Worm (Caenorhabditis elegans): ENCODE data around the gene nspd-5.

The nspd-5 gene

ce11 chrII:4857086-4857485 is 3.1 kb downstream of the nspd-5 start (continued):
- TF ChIP-seq attf-4 (tag; optimal IDR thresholded peaks at IDR 0.05) (no peak), zip-2 (tag; optimal IDR thresholded peaks at IDR 0.05) (no peak), ztf-7 (tag; optimal IDR thresholded peaks at IDR 0.05) (no peak), nhr-25 (tag; optimal IDR thresholded peaks at IDR 0.05; ENCODE audit: borderline replicate concordance, insufficient read depth) (no peak), aha-1 (tag) (no peak), mes-2 (tag; optimal IDR thresholded peaks at IDR 0.05; ENCODE audit: poor library complexity, severe bottlenecking) (peak; percentile 48), nhr-10 (tag; optimal IDR thresholded peaks at IDR 0.05) (no peak), nhr-237 (tag; optimal IDR thresholded peaks at IDR 0.05) (no peak), dmd-6 (GFP tag; IDR thresholded peaks at IDR 0.05) (peak; percentile 52; the same call in 1 of the 2 replicates), Y105C5A.15 (GFP tag; IDR thresholded peaks at IDR 0.05) (no peak), lim-7 (GFP tag; IDR thresholded peaks at IDR 0.05) (no peak), cey-2 (tag; optimal IDR thresholded peaks at IDR 0.05; ENCODE audit: borderline replicate concordance, insufficient read depth) (no peak), ZK337.2 (GFP tag; IDR thresholded peaks at IDR 0.05) (no peak), fkh-10 (GFP tag; optimal IDR thresholded peaks at IDR 0.05) (no peak), F26F4.8 (GFP tag; conservative IDR thresholded peaks at IDR 0.05) (no peak), F10B5.3 (tag; optimal IDR thresholded peaks at IDR 0.05) (no peak), ama-1 (optimal IDR thresholded peaks at IDR 0.05) (no peak), daf-19 (GFP tag; conservative IDR thresholded peaks at IDR 0.05) (no peak), mep-1 (tag; optimal IDR thresholded peaks at IDR 0.05) (no peak), daf-8 (GFP tag; IDR thresholded peaks at IDR 0.05) (no peak), tra-1 (GFP tag; IDR thresholded peaks at IDR 0.05) (no peak), pha-4 (GFP tag; IDR thresholded peaks at IDR 0.05) (no peak), pha-4 (tag; optimal IDR thresholded peaks at IDR 0.05) (peak; percentile 47), mdl-1 (tag; optimal IDR thresholded peaks at IDR 0.05) (peak in 1 of 2 experiments; percentile 1), mxl-3 (GFP tag; optimal IDR thresholded peaks at IDR 0.05) (peak; percentile 61), unc-62 (GFP tag; optimal IDR thresholded peaks at IDR 0.05 in 1 of 2) (peak in 1 of 2 experiments; percentile 20), unc-62 (tag; optimal IDR thresholded peaks at IDR 0.05) (no peak), pqm-1 (tag; optimal IDR thresholded peaks at IDR 0.05) (peak; percentile 83), nhr-102 (tag; optimal IDR thresholded peaks at IDR 0.05) (no peak), egl-43 (GFP tag; IDR thresholded peaks at IDR 0.05) (no peak), ceh-44 (GFP tag; IDR thresholded peaks at IDR 0.05) (no peak), lsy-2 (tag; optimal IDR thresholded peaks at IDR 0.05) (peak in 1 of 2 experiments; percentile 27), ztf-11 (tag; optimal IDR thresholded peaks at IDR 0.05) (no peak), hlh-11 (tag; optimal IDR thresholded peaks at IDR 0.05) (peak; percentile 67), nhr-111 (GFP tag; optimal IDR thresholded peaks at IDR 0.05) (no peak), snpc-4 (tag; optimal IDR thresholded peaks at IDR 0.05) (no peak), duxl-1 (tag; optimal IDR thresholded peaks at IDR 0.05; ENCODE audit: poor library complexity) (no peak), nhr-28 (tag; optimal IDR thresholded peaks at IDR 0.05) (peak; percentile 78), fos-1 (tag; optimal IDR thresholded peaks at IDR 0.05) (no peak), jun-1 (tag; optimal IDR thresholded peaks at IDR 0.05) (no peak)

ce11 chrII:4856113-4856512 is 4.0 kb downstream of the nspd-5 start:
- TF ChIP-seq snpc-4 (tag; optimal IDR thresholded peaks at IDR 0.05) (no peak), F49E8.2 (tag; optimal IDR thresholded peaks at IDR 0.05; ENCODE audit: borderline replicate concordance) (no peak), ceh-28 (tag; optimal IDR thresholded peaks at IDR 0.05) (no peak), vab-7 (GFP tag; IDR thresholded peaks at IDR 0.05) (no peak), daf-16 (GFP tag; optimal IDR thresholded peaks at IDR 0.05) (no peak), daf-16 (tag; optimal IDR thresholded peaks at IDR 0.05) (peak; percentile 2), ZK337.2 (GFP tag; IDR thresholded peaks at IDR 0.05) (no peak), snpc-1.2 (GFP tag; IDR thresholded peaks at IDR 0.05) (no peak), saeg-2 (GFP tag; IDR thresholded peaks at IDR 0.05) (no peak), lsy-2 (tag; optimal IDR thresholded peaks at IDR 0.05) (peak in 1 of 2 experiments; percentile 59), madf-9 (GFP tag; conservative IDR thresholded peaks at IDR 0.05) (no peak), ceh-20 (GFP tag; IDR thresholded peaks at IDR 0.05) (no peak), attf-4 (tag; optimal IDR thresholded peaks at IDR 0.05) (no peak), nhr-28 (tag; optimal IDR thresholded peaks at IDR 0.05) (peak; percentile 14), nhr-111 (GFP tag; optimal IDR thresholded peaks at IDR 0.05) (no peak), nhr-42 (GFP tag; IDR thresholded peaks at IDR 0.05) (no peak), zip-11 (GFP tag; IDR thresholded peaks at IDR 0.05) (no peak), R02D3.7 (tag; optimal IDR thresholded peaks at IDR 0.05) (no peak), ztf-7 (tag; optimal IDR thresholded peaks at IDR 0.05) (no peak), jun-1 (tag; optimal IDR thresholded peaks at IDR 0.05) (no peak), ZK546.5 (tag; optimal IDR thresholded peaks at IDR 0.05) (no peak), F26F4.8 (GFP tag; conservative IDR thresholded peaks at IDR 0.05) (no peak), ztf-11 (tag; optimal IDR thresholded peaks at IDR 0.05) (no peak)
